Fruit fly (Drosophila melanogaster): ENCODE results near the gene CG33177.

Gene CG33177

dm6 chrX:15085777-15086510, 4.8 kb downstream of the CG33177 start, which contains the start of the genes CG15027 and Dbct (continued):
- TF ChIP-seq CG8388 (GFP tag; optimal IDR thresholded peaks at IDR 0.05) (peak; percentile 59), Gug (GFP tag; IDR thresholded peaks at IDR 0.05) (0 out of 4 replicates have a peak, but pooled peaks have one; percentile 43), odd (GFP tag; optimal IDR thresholded peaks at IDR 0.05) (no peak), CG14667 (GFP tag; IDR thresholded peaks at IDR 0.05) (0 out of 2 replicates have a peak, but pooled peaks have one; percentile 27), Side (GFP tag; optimal IDR thresholded peaks at IDR 0.05) (no peak), CG3847 (GFP tag; IDR thresholded peaks at IDR 0.05) (peak; percentile 71), CG33557 (GFP tag; optimal IDR thresholded peaks at IDR 0.05) (peak; percentile 67), CG5953 (GFP tag; IDR thresholded peaks at IDR 0.05) (no peak), CG17385 (GFP tag; optimal IDR thresholded peaks at IDR 0.05) (peak; percentile 39), kni (GFP tag; optimal IDR thresholded peaks at IDR 0.05) (no peak), CG10274 (GFP tag; optimal IDR thresholded peaks at IDR 0.05) (no peak), Nf-YC (tag; optimal IDR thresholded peaks at IDR 0.05) (peak; percentile 76), CG13123 (GFP tag; optimal IDR thresholded peaks at IDR 0.05) (peak; percentile 24), Nf-YA (GFP tag; IDR thresholded peaks at IDR 0.05) (peak; percentile 18; the same call in 1 of the 2 replicates), CG4617 (GFP tag; optimal IDR thresholded peaks at IDR 0.05; ENCODE audit: borderline replicate concordance) (peak; percentile 27), ftz-f1 (GFP tag; optimal IDR thresholded peaks at IDR 0.05) (no peak), CG11247 (GFP tag; IDR thresholded peaks at IDR 0.05) (peak; percentile 26; the same call in 1 of the 2 replicates), gce (GFP tag; IDR thresholded peaks at IDR 0.05) (no peak), Mes4 (GFP tag; optimal IDR thresholded peaks at IDR 0.05) (no peak), B-H2 (GFP tag; optimal IDR thresholded peaks at IDR 0.05) (peak; percentile 70), CG11456 (GFP tag; IDR thresholded peaks at IDR 0.05) (peak; percentile 66; the same call in 1 of the 3 replicates), sug (tag; optimal IDR thresholded peaks at IDR 0.05) (peak; percentile 73), CG14050 (GFP tag; IDR thresholded peaks at IDR 0.05) (peak; percentile 22; the same call in 1 of the 3 replicates), CG2889 (GFP tag; IDR thresholded peaks at IDR 0.05) (0 out of 3 replicates have a peak, but pooled peaks have one; percentile 21), phol (tag; optimal IDR thresholded peaks at IDR 0.05) (peak; percentile 75), psq (GFP tag; optimal IDR thresholded peaks at IDR 0.05) (peak; percentile 28), chinmo (GFP tag; IDR thresholded peaks at IDR 0.05; ENCODE audit: partially characterized antibody) (0 out of 4 replicates have a peak, but pooled peaks have one; percentile 62), CG12071 (GFP tag; optimal IDR thresholded peaks at IDR 0.05) (no peak), ems (GFP tag; optimal IDR thresholded peaks at IDR 0.05) (no peak), lola (GFP tag; optimal IDR thresholded peaks at IDR 0.05) (peak in 1 of 3 experiments; percentile 69), sc (optimal IDR thresholded peaks at IDR 0.05) (no peak), sc (GFP tag; optimal IDR thresholded peaks at IDR 0.05) (no peak), zen2 (GFP tag; IDR thresholded peaks at IDR 0.05; ENCODE audit: partially characterized antibody) (no peak; the same call in 2 of the 3 replicates), cg (GFP tag; optimal IDR thresholded peaks at IDR 0.05) (peak; percentile 83), CG14860 (GFP tag; IDR thresholded peaks at IDR 0.05; ENCODE audit: partially characterized antibody) (0 out of 3 replicates have a peak, but pooled peaks have one; percentile 41), Lpt (GFP tag; optimal IDR thresholded peaks at IDR 0.05) (no peak), aop (GFP tag; IDR thresholded peaks at IDR 0.05) (0 out of 2 replicates have a peak, but pooled peaks have one; percentile 15), slp2 (GFP tag; optimal IDR thresholded peaks at IDR 0.05) (no peak), trem (tag; optimal IDR thresholded peaks at IDR 0.05) (peak; percentile 76), CG8359 (GFP tag; optimal IDR thresholded peaks at IDR 0.05; ENCODE audit: borderline replicate concordance) (no peak), CTCF (GFP tag; optimal IDR thresholded peaks at IDR 0.05) (no peak), tx (GFP tag; optimal IDR thresholded peaks at IDR 0.05) (no peak), ro (GFP tag; IDR thresholded peaks at IDR 0.05) (no peak), Ets97D (GFP tag; optimal IDR thresholded peaks at IDR 0.05) (no peak), bsh (GFP tag; optimal IDR thresholded peaks at IDR 0.05) (peak in 1 of 2 experiments; percentile 69), lilli (GFP tag; optimal IDR thresholded peaks at IDR 0.05) (peak; percentile 60), CG16813 (GFP tag; IDR thresholded peaks at IDR 0.05; ENCODE audit: partially characterized antibody) (peak; percentile 78), Oli (tag; optimal IDR thresholded peaks at IDR 0.05) (peak; percentile 61), gsb-n (tag; optimal IDR thresholded peaks at IDR 0.05) (peak; percentile 39)

Data from whole organism, embryonic.